Fruit fly (Drosophila melanogaster): Measurements from ENCODE around the gene mei-41.

Gene mei-41

dm6 chrX:16385942-16386392 lies 5.5 kb upstream of the mei-41 start (continued):
- TF ChIP-seq topi (GFP tag; optimal IDR thresholded peaks at IDR 0.05) = peak; percentile 52
- TF ChIP-seq CG10631 (GFP tag; optimal IDR thresholded peaks at IDR 0.05) = peak; percentile 53
- TF ChIP-seq acj6 (GFP tag; optimal IDR thresholded peaks at IDR 0.05) = no peak
- TF ChIP-seq Sox102F (GFP tag; optimal IDR thresholded peaks at IDR 0.05) = no peak
- TF ChIP-seq lz (GFP tag; optimal IDR thresholded peaks at IDR 0.05) = peak; percentile 30
- no peak for TF ChIP-seq CG3919 (GFP tag; optimal IDR thresholded peaks at IDR 0.05)
- TF ChIP-seq Eip78C (GFP tag) = peak; percentile 86
- peak; percentile 32 for TF ChIP-seq CG3032 (tag; optimal IDR thresholded peaks at IDR 0.05)
- TF ChIP-seq fkh (GFP tag; optimal IDR thresholded peaks at IDR 0.05) = peak; percentile 69
- TF ChIP-seq ss (GFP tag; optimal IDR thresholded peaks at IDR 0.05) = peak; percentile 10 to 33
- TF ChIP-seq spab (GFP tag; optimal IDR thresholded peaks at IDR 0.05) = no peak
- peak; percentile 40 for TF ChIP-seq CG8632 (GFP tag; optimal IDR thresholded peaks at IDR 0.05)
- TF ChIP-seq CG11294 (GFP tag; IDR thresholded peaks at IDR 0.05) = no peak
- TF ChIP-seq CG8319 (GFP tag; optimal IDR thresholded peaks at IDR 0.05) = peak; percentile 7
- no peak for TF ChIP-seq pdm3 (GFP tag; optimal IDR thresholded peaks at IDR 0.05)
- TF ChIP-seq Eip75B (GFP tag; optimal IDR thresholded peaks at IDR 0.05) = no peak
- TF ChIP-seq CG6792 (GFP tag; optimal IDR thresholded peaks at IDR 0.05) = peak; percentile 37
- peak; percentile 44 for TF ChIP-seq OdsH (GFP tag; optimal IDR thresholded peaks at IDR 0.05)
- TF ChIP-seq vri (GFP tag; optimal IDR thresholded peaks at IDR 0.05) = no peak
- peak; percentile 17 for TF ChIP-seq cyc (GFP tag; optimal IDR thresholded peaks at IDR 0.05)
- peak; percentile 6 for TF ChIP-seq dac (GFP tag; optimal IDR thresholded peaks at IDR 0.05)
- no peak for TF ChIP-seq Ets21C (GFP tag; optimal IDR thresholded peaks at IDR 0.05)
- peak; percentile 55; the same call in 1 of the 3 replicates for TF ChIP-seq eg (GFP tag; IDR thresholded peaks at IDR 0.05)
- TF ChIP-seq Eip93F (GFP tag; optimal IDR thresholded peaks at IDR 0.05) = no peak
- TF ChIP-seq Hr4 (GFP tag; optimal IDR thresholded peaks at IDR 0.05) = no peak
- TF ChIP-seq CG32006 (GFP tag; optimal IDR thresholded peaks at IDR 0.05) = peak; percentile 69
- peak; percentile 34 for TF ChIP-seq Ets96B (tag; optimal IDR thresholded peaks at IDR 0.05)
- peak; percentile 83 for TF ChIP-seq svp (GFP tag)
- TF ChIP-seq CG10669 (GFP tag; optimal IDR thresholded peaks at IDR 0.05) = peak; percentile 17

dm6 chrX:16403811-16404420 lies 12.4 kb downstream of the mei-41 start:
- TF ChIP-seq Eip78C (GFP tag) (peak; percentile 92), Hr4 (GFP tag; optimal IDR thresholded peaks at IDR 0.05) (peak; percentile 83), Sox14 (GFP tag; optimal IDR thresholded peaks at IDR 0.05) (no peak), Eip75B (GFP tag; optimal IDR thresholded peaks at IDR 0.05) (no peak), CG10669 (GFP tag; optimal IDR thresholded peaks at IDR 0.05) (no peak), CG32006 (GFP tag; optimal IDR thresholded peaks at IDR 0.05) (peak; percentile 79), Eip93F (GFP tag; optimal IDR thresholded peaks at IDR 0.05) (peak; percentile 45), dsx (GFP tag; optimal IDR thresholded peaks at IDR 0.05; ENCODE audit: poor library complexity, severe bottlenecking) (no peak), CG1621 (tag; optimal IDR thresholded peaks at IDR 0.05) (no peak), vri (GFP tag; optimal IDR thresholded peaks at IDR 0.05) (peak; percentile 90), Smox (GFP tag; optimal IDR thresholded peaks at IDR 0.05) (no peak), fd59A (GFP tag; optimal IDR thresholded peaks at IDR 0.05) (no peak), Blimp-1 (GFP tag; optimal IDR thresholded peaks at IDR 0.05) (no peak), topi (GFP tag; optimal IDR thresholded peaks at IDR 0.05) (no peak), Met (GFP tag; optimal IDR thresholded peaks at IDR 0.05) (no peak), CG16779 (tag; optimal IDR thresholded peaks at IDR 0.05) (peak; percentile 41), fd85E (GFP tag; optimal IDR thresholded peaks at IDR 0.05) (no peak), acj6 (GFP tag; optimal IDR thresholded peaks at IDR 0.05) (no peak), CG8319 (GFP tag; optimal IDR thresholded peaks at IDR 0.05) (peak; percentile 31), CG31627 (GFP tag; optimal IDR thresholded peaks at IDR 0.05) (peak; percentile 46), Sox15 (GFP tag; optimal IDR thresholded peaks at IDR 0.05) (peak; percentile 35), OdsH (GFP tag; optimal IDR thresholded peaks at IDR 0.05) (no peak), svp (GFP tag) (peak; percentile 86), Lpt (GFP tag; optimal IDR thresholded peaks at IDR 0.05) (peak; percentile 62), cyc (GFP tag; optimal IDR thresholded peaks at IDR 0.05) (peak; percentile 48), net (GFP tag; optimal IDR thresholded peaks at IDR 0.05) (peak; percentile 73), CG11902 (GFP tag; optimal IDR thresholded peaks at IDR 0.05) (peak; percentile 18), CG3032 (tag; optimal IDR thresholded peaks at IDR 0.05) (no peak), spab (GFP tag; optimal IDR thresholded peaks at IDR 0.05) (no peak), ss (GFP tag; optimal IDR thresholded peaks at IDR 0.05) (no peak), CG6163 (GFP tag; IDR thresholded peaks at IDR 0.05) (peak; percentile 82), dac (GFP tag; optimal IDR thresholded peaks at IDR 0.05) (peak; percentile 38), Hr39 (GFP tag; optimal IDR thresholded peaks at IDR 0.05) (no peak), CG8632 (GFP tag; optimal IDR thresholded peaks at IDR 0.05) (peak; percentile 66), esn (GFP tag; optimal IDR thresholded peaks at IDR 0.05) (no peak), Ets96B (tag; optimal IDR thresholded peaks at IDR 0.05) (peak; percentile 63), CG10631 (GFP tag; optimal IDR thresholded peaks at IDR 0.05) (peak; percentile 53), CG8119 (GFP tag; IDR thresholded peaks at IDR 0.05) (peak; percentile 84)

All from whole organism, prepupa.